Worm (Caenorhabditis elegans): Measurements from ENCODE around the gene rps-14.
A peak's percentile ranks its signal among the peaks of the same experiment; 100 is the strongest.

The rps-14 gene

ce11 chrIII:7161055-7161454 lies 18.3 kb downstream of the rps-14 start, which contains the start of gene rnp-7:
Gene rnp-7, minus strand, starts transcription at chrIII:7161155.
- TF ChIP-seq ceh-18 (tag; optimal IDR thresholded peaks at IDR 0.05) (no peak), C38D4.7 (GFP tag; optimal IDR thresholded peaks at IDR 0.05) (no peak), pag-3 (tag; optimal IDR thresholded peaks at IDR 0.05; ENCODE audit: borderline replicate concordance) (no peak), pros-1 (tag; optimal IDR thresholded peaks at IDR 0.05) (no peak), ceh-30 (tag; optimal IDR thresholded peaks at IDR 0.05) (no peak), tbx-7 (tag; optimal IDR thresholded peaks at IDR 0.05) (no peak), pat-9 (tag; optimal IDR thresholded peaks at IDR 0.05) (no peak), pqm-1 (tag; optimal IDR thresholded peaks at IDR 0.05) (no peak), hlh-13 (GFP tag; optimal IDR thresholded peaks at IDR 0.05) (no peak), nfya-1 (tag; optimal IDR thresholded peaks at IDR 0.05) (no peak), ceh-14 (tag; optimal IDR thresholded peaks at IDR 0.05) (no peak), lim-6 (tag; optimal IDR thresholded peaks at IDR 0.05) (no peak), zip-5 (tag; optimal IDR thresholded peaks at IDR 0.05) (no peak), ceh-9 (tag; optimal IDR thresholded peaks at IDR 0.05) (no peak), eyg-1 (tag; optimal IDR thresholded peaks at IDR 0.05) (no peak)

DNA sequence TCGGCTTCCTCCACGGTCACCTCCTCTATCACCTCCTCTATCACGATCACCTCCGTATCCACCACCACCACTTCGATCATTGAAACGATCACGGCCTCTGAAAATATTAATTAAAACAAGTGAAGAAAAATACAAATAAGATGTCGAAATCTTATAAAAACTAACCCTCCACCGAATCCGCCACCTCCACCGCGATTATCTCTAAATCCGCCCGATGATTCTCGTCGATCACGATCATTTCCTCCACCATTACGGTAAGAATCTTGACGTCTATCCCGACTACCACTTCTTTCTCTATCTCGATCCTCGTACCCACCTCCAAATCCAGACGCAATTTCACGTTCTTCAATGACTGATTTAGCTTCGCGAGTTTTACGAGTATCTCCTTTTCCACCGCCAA lies 20.1 kb downstream of the rps-14 start:
- TF ChIP-seq C38D4.7 (GFP tag; optimal IDR thresholded peaks at IDR 0.05) (no peak), hlh-13 (GFP tag; optimal IDR thresholded peaks at IDR 0.05) (no peak), ceh-31 (tag; optimal IDR thresholded peaks at IDR 0.05) (no peak), ets-4 (tag; optimal IDR thresholded peaks at IDR 0.05) (no peak), fkh-6 (tag; optimal IDR thresholded peaks at IDR 0.05) (no peak), eyg-1 (tag; optimal IDR thresholded peaks at IDR 0.05) (no peak)

DNA sequence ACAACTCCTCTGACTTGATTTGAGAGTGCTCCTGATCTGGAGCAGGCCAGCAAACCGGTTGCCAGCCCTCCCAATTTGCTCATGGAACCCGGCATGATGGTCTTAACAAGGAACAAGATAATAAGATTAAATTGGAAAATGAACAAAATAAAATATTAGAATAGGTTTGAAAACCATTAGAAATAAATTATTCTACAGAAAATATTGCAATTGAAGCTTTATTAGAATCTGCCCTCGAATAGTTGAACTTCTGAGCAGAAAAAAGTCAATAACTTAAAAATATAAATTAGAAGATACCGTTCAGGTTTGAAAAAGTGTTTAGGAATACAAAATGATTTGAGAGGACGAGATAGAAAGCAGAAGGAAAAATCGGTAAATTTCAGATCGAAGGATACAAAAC lies 20.7 kb downstream of the rps-14 start, which contains the start of gene nuo-4:
TSS of gene nuo-4 (minus strand) at position 101 of the 400 bp plus-strand sequence.
- no peak for TF ChIP-seq elt-2 (tag; optimal IDR thresholded peaks at IDR 0.05)
- TF ChIP-seq ttx-3 (tag; optimal IDR thresholded peaks at IDR 0.05), result no peak
- no peak for TF ChIP-seq unc-55 (GFP tag; optimal IDR thresholded peaks at IDR 0.05)
- TF ChIP-seq sox-2 (GFP tag; IDR thresholded peaks at IDR 0.05), result no peak
- no peak for TF ChIP-seq hlh-13 (GFP tag; optimal IDR thresholded peaks at IDR 0.05)
- no peak for TF ChIP-seq madf-2 (tag; optimal IDR thresholded peaks at IDR 0.05)
- TF ChIP-seq ceh-22 (tag; optimal IDR thresholded peaks at IDR 0.05), result no peak

DNA sequence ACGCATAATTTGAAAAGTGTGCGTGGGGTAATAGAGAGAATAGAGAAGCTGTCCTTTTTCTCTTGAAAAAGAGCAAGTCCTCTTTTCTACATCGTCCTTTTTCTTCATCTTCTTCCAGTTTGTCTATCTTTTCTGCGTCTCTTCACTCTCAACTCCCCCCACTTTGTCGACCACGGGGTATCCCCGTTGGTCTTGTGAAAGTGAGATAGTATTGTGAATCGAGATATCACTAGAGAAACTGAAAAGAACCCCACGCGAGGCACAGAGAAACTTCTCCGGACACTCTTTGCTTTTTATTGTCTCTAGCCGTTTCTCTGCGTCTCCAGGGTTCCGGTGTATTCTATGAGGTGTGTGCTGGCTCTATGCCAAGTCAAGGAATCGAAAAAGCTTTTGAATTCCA lies 23.8 kb downstream of the rps-14 start:
- TF ChIP-seq odd-2 (tag; optimal IDR thresholded peaks at IDR 0.05) (no peak), pros-1 (tag; optimal IDR thresholded peaks at IDR 0.05) (peak; percentile 84), zip-5 (tag; optimal IDR thresholded peaks at IDR 0.05) (peak; percentile 3), tbx-2 (tag; optimal IDR thresholded peaks at IDR 0.05) (peak; percentile 89), Y22D7AL.16 (tag; optimal IDR thresholded peaks at IDR 0.05) (no peak), ceh-9 (tag; optimal IDR thresholded peaks at IDR 0.05) (no peak), ahr-1 (tag; optimal IDR thresholded peaks at IDR 0.05) (no peak), rnt-1 (tag; optimal IDR thresholded peaks at IDR 0.05) (peak; percentile 80), fax-1 (tag; optimal IDR thresholded peaks at IDR 0.05) (peak; percentile 3), dve-1 (tag; optimal IDR thresholded peaks at IDR 0.05) (peak; percentile 41), lin-11 (tag; optimal IDR thresholded peaks at IDR 0.05) (no peak), ama-1 (optimal IDR thresholded peaks at IDR 0.05) (peak; percentile 18), ceh-48 (tag; optimal IDR thresholded peaks at IDR 0.05) (no peak), nhr-232 (tag; optimal IDR thresholded peaks at IDR 0.05) (no peak), pax-1 (tag; optimal IDR thresholded peaks at IDR 0.05) (peak; percentile 52), mec-3 (tag; optimal IDR thresholded peaks at IDR 0.05; ENCODE audit: borderline replicate concordance) (no peak), ztf-16 (tag; optimal IDR thresholded peaks at IDR 0.05) (no peak), syd-9 (tag; optimal IDR thresholded peaks at IDR 0.05) (no peak), sdc-2 (tag; optimal IDR thresholded peaks at IDR 0.05) (peak; percentile 50), tbx-7 (tag; optimal IDR thresholded peaks at IDR 0.05) (no peak), elt-2 (tag; optimal IDR thresholded peaks at IDR 0.05) (no peak), ceh-2 (tag; optimal IDR thresholded peaks at IDR 0.05) (peak; percentile 30), unc-42 (tag; optimal IDR thresholded peaks at IDR 0.05) (peak; percentile 65), unc-55 (GFP tag; optimal IDR thresholded peaks at IDR 0.05) (peak; percentile 82), F13H6.1 (tag; optimal IDR thresholded peaks at IDR 0.05) (peak; percentile 16), pat-9 (tag; optimal IDR thresholded peaks at IDR 0.05) (peak; percentile 34), lim-6 (tag; optimal IDR thresholded peaks at IDR 0.05) (no peak), ets-4 (tag; optimal IDR thresholded peaks at IDR 0.05) (peak; percentile 68), ttx-3 (tag; optimal IDR thresholded peaks at IDR 0.05) (no peak), K09A11.1 (tag; optimal IDR thresholded peaks at IDR 0.05; ENCODE audit: insufficient read depth) (peak; percentile 65), gmeb-2 (tag; optimal IDR thresholded peaks at IDR 0.05) (no peak), pqm-1 (tag; optimal IDR thresholded peaks at IDR 0.05) (peak; percentile 71), ceh-24 (tag; optimal IDR thresholded peaks at IDR 0.05) (no peak), pha-2 (tag; optimal IDR thresholded peaks at IDR 0.05) (no peak)
